Fruit fly (Drosophila melanogaster) whole organism, embryonic: ENCODE measurements around the gene CG6142.

ENCODE experiments used
- CG10543 ChIP-seq: fragments of 200-800 bp; sonication (Bioruptor generic); optimal IDR thresholded peaks from 3 replicates; lab custom pipeline; 2017; ENCODE audit warnings: missing biosample characterization, mild to moderate bottlenecking, missing genetic modification characterization, moderate library complexity
- CG11560 ChIP-seq: fragments of 200-800 bp; sonication (Bioruptor generic); IDR thresholded peaks from 3 replicates; pipeline ENCODE4 v1.3.6; 2022; ENCODE audit warnings: missing biosample characterization, missing genetic modification characterization
- CG11696 ChIP-seq: fragments of 200-800 bp; sonication (Bioruptor generic); IDR thresholded peaks from 2 replicates; pipeline ENCODE4 v1.3.6; 2022; ENCODE audit warnings: missing biosample characterization, missing genetic modification characterization
- CG12659 ChIP-seq: fragments of 200-800 bp; sonication (Bioruptor generic); optimal IDR thresholded peaks from 3 replicates; lab custom pipeline; 2017; ENCODE audit warnings: mild to moderate bottlenecking, missing biosample characterization, missing genetic modification reagents, missing genetic modification characterization
- CG12942 ChIP-seq: fragments of 200-800 bp; sonication (Bioruptor generic); optimal IDR thresholded peaks from 3 replicates; lab custom pipeline; 2016; ENCODE audit warnings: missing biosample characterization, missing genetic modification characterization
- CG13894 ChIP-seq: fragments of 200-800 bp; sonication (Bioruptor generic); optimal IDR thresholded peaks from 3 replicates; lab custom pipeline; 2018; ENCODE audit warnings: missing biosample characterization, mild to moderate bottlenecking, missing genetic modification characterization, moderate library complexity
- CG14014 ChIP-seq: fragments of 200-800 bp; sonication (Bioruptor generic); IDR thresholded peaks from 2 replicates; pipeline ENCODE4 v1.3.6; 2022; ENCODE audit warnings: missing biosample characterization, missing genetic modification characterization
- CG15269 ChIP-seq: fragments of 200-800 bp; sonication (Bioruptor generic); optimal IDR thresholded peaks from 2 replicates; lab custom pipeline; 2018; ENCODE audit warnings: missing biosample characterization, mild to moderate bottlenecking, missing genetic modification characterization, moderate library complexity
- CG16813 ChIP-seq: fragments of 200-800 bp; sonication (Bioruptor generic); IDR thresholded peaks from 3 replicates; pipeline ENCODE4 v1.3.6; 2022; ENCODE audit warnings: missing biosample characterization, missing genetic modification characterization; ENCODE audit not compliant: partially characterized antibody
- CG17568 ChIP-seq: fragments of 200-800 bp; sonication (Bioruptor generic); optimal IDR thresholded peaks from 2 replicates; lab custom pipeline; 2018; ENCODE audit warnings: missing biosample characterization, mild to moderate bottlenecking, missing genetic modification characterization, moderate library complexity
- CG17912 ChIP-seq: fragments of 200-800 bp; sonication (Bioruptor generic); optimal IDR thresholded peaks from 2 replicates; lab custom pipeline; 2018; ENCODE audit warnings: missing biosample characterization, mild to moderate bottlenecking, missing genetic modification characterization
- CG31224 ChIP-seq: fragments of 200-800 bp; sonication (Bioruptor generic); IDR thresholded peaks from 2 replicates; pipeline ENCODE4 v1.3.6; 2022; ENCODE audit warnings: missing biosample characterization, missing genetic modification characterization
- CG3838 ChIP-seq: fragments of 200-800 bp; sonication (Bioruptor generic); optimal IDR thresholded peaks from 3 replicates; lab custom pipeline; 2016; ENCODE audit warnings: missing biosample characterization, missing genetic modification characterization
- CG3995 ChIP-seq: fragments of 200-800 bp; sonication (Bioruptor generic); optimal IDR thresholded peaks from 3 replicates; lab custom pipeline; 2016; ENCODE audit warnings: missing biosample characterization, missing genetic modification characterization
- CG6813 ChIP-seq: fragments of 200-800 bp; sonication (Bioruptor generic); optimal IDR thresholded peaks from 2 replicates; lab custom pipeline; 2017; ENCODE audit warnings: missing biosample characterization, missing genetic modification characterization, mild to moderate bottlenecking, moderate library complexity, missing genetic modification reagents
- CG7745 ChIP-seq: fragments of 200-800 bp; sonication (Bioruptor generic); optimal IDR thresholded peaks from 2 replicates; lab custom pipeline; 2018; ENCODE audit warnings: missing biosample characterization, mild to moderate bottlenecking, missing genetic modification characterization, moderate library complexity
- CG9437 ChIP-seq: fragments of 200-800 bp; sonication (Bioruptor generic); optimal IDR thresholded peaks from 2 replicates; lab custom pipeline; 2018; ENCODE audit warnings: missing biosample characterization, mild to moderate bottlenecking, missing genetic modification characterization
- CG9876 ChIP-seq: fragments of 200-800 bp; sonication (Bioruptor generic); optimal IDR thresholded peaks from 2 replicates; lab custom pipeline; 2016; ENCODE audit warnings: missing biosample characterization, missing genetic modification characterization
- Chrac-16 ChIP-seq: fragments of 200-800 bp; sonication (Bioruptor generic); optimal IDR thresholded peaks from 3 replicates; lab custom pipeline; 2016; ENCODE audit warnings: missing biosample characterization, missing genetic modification characterization
- D ChIP-seq, 2 experiments: fragments of 200-800 bp in 1 of 2; fragments of >200 bp in 1 of 2; sonication (Bioruptor generic) in 1 of 2; optimal IDR thresholded peaks; 2 replicates in 1 of 2; 3 replicates in 1 of 2; lab custom pipeline; 2017; ENCODE audit warnings: mild to moderate bottlenecking in 1 of 2, missing biosample characterization in 1 of 2, missing genetic modification characterization in 1 of 2, missing genetic modification reagents in 1 of 2
- D19A ChIP-seq: fragments of 200-800 bp; optimal IDR thresholded peaks from 3 replicates; lab custom pipeline; 2019; ENCODE audit warnings: missing biosample characterization, mild to moderate bottlenecking, missing genetic modification characterization, moderate library complexity
- Dfd ChIP-seq, 2 experiments: fragments of >200 bp; optimal IDR thresholded peaks; 2 replicates each; lab custom pipeline; 2017; ENCODE audit warnings: missing biosample characterization in 2 of 2, missing genetic modification characterization in 2 of 2
- Doc2 ChIP-seq: fragments of 200-800 bp; sonication (Bioruptor generic); IDR thresholded peaks from 2 replicates; pipeline ENCODE4 v1.3.6; 2022; ENCODE audit warnings: missing biosample characterization, missing genetic modification characterization
- Ets97D ChIP-seq: fragments of 200-800 bp; sonication (Bioruptor generic); optimal IDR thresholded peaks from 3 replicates; lab custom pipeline; 2016; ENCODE audit warnings: missing biosample characterization, missing genetic modification characterization
- GATAe ChIP-seq: fragments of 200-800 bp; sonication (Bioruptor generic); conservative IDR thresholded peaks from 2 replicates; pipeline ENCODE4 v1.3.6; 2022; ENCODE audit warnings: missing biosample characterization, missing genetic modification characterization
- H15 ChIP-seq: fragments of 200-800 bp; sonication (Bioruptor generic); IDR thresholded peaks from 3 replicates; pipeline ENCODE4 v1.3.6; 2022; ENCODE audit warnings: missing biosample characterization, missing genetic modification characterization
- HLH3B ChIP-seq: fragments of 200-800 bp; sonication (Bioruptor generic); IDR thresholded peaks from 2 replicates; pipeline ENCODE4 v1.3.6; 2022; ENCODE audit warnings: missing biosample characterization, missing genetic modification characterization
- Hand ChIP-seq: fragments of 200-800 bp; sonication (Bioruptor generic); optimal IDR thresholded peaks from 2 replicates; lab custom pipeline; 2017; ENCODE audit warnings: mild to moderate bottlenecking, missing biosample characterization, missing genetic modification reagents, missing genetic modification characterization
- Hsf ChIP-seq: fragments of 200-800 bp; sonication (Bioruptor generic); optimal IDR thresholded peaks from 3 replicates; lab custom pipeline; 2016; ENCODE audit warnings: missing biosample characterization, missing genetic modification characterization
- Lhr ChIP-seq: fragments of 200-800 bp; sonication (Bioruptor generic); optimal IDR thresholded peaks from 3 replicates; lab custom pipeline; 2017; ENCODE audit warnings: mild to moderate bottlenecking, missing biosample characterization, missing genetic modification reagents, missing genetic modification characterization
- MESR4 ChIP-seq: fragments of 200-800 bp; sonication (Bioruptor generic); optimal IDR thresholded peaks from 2 replicates; lab custom pipeline; 2018; ENCODE audit warnings: missing biosample characterization, mild to moderate bottlenecking, missing genetic modification characterization, moderate library complexity
- Nf-YC ChIP-seq: fragments of 200-800 bp; optimal IDR thresholded peaks from 3 replicates; lab custom pipeline; 2019; ENCODE audit warnings: missing biosample characterization, mild to moderate bottlenecking, missing genetic modification characterization, moderate library complexity
- NfI ChIP-seq: fragments of 200-800 bp; sonication (Bioruptor generic); optimal IDR thresholded peaks from 3 replicates; lab custom pipeline; 2018; ENCODE audit warnings: missing biosample characterization, mild to moderate bottlenecking, missing genetic modification characterization, moderate library complexity
- Pdp1 ChIP-seq, 2 experiments: fragments of 200-800 bp; sonication (Bioruptor generic); optimal IDR thresholded peaks; 3 replicates each; lab custom pipeline; 2016; ENCODE audit warnings: missing biosample characterization in 2 of 2, missing genetic modification characterization in 2 of 2, mild to moderate bottlenecking in 1 of 2, moderate library complexity in 1 of 2
- ara ChIP-seq: fragments of 200-800 bp; sonication (Bioruptor generic); IDR thresholded peaks from 2 replicates; pipeline ENCODE4 v1.3.6; 2022; ENCODE audit warnings: missing biosample characterization, missing genetic modification characterization
- ci ChIP-seq: fragments of 200-800 bp; sonication (Bioruptor generic); IDR thresholded peaks from 3 replicates; pipeline ENCODE4 v1.3.6; 2022; ENCODE audit warnings: missing biosample characterization, missing genetic modification characterization
- hth ChIP-seq: fragments of >200 bp; optimal IDR thresholded peaks from 2 replicates; lab custom pipeline; 2017; ENCODE audit warnings: inconsistent platforms
- jigr1 ChIP-seq: fragments of 200-800 bp; sonication (Bioruptor generic); IDR thresholded peaks from 3 replicates; pipeline ENCODE4 v1.3.6; 2022; ENCODE audit warnings: missing biosample characterization, missing genetic modification characterization
- ken ChIP-seq: fragments of 200-800 bp; sonication (Bioruptor generic); IDR thresholded peaks from 3 replicates; pipeline ENCODE4 v1.3.6; 2022; ENCODE audit warnings: missing biosample characterization, missing genetic modification characterization
- nerfin-1 ChIP-seq: fragments of 200-800 bp; sonication (Bioruptor generic); optimal IDR thresholded peaks from 3 replicates; lab custom pipeline; 2019; ENCODE audit warnings: missing biosample characterization, mild to moderate bottlenecking, missing genetic modification characterization, moderate library complexity
- odd ChIP-seq: fragments of 200-800 bp; sonication (Bioruptor generic); optimal IDR thresholded peaks from 2 replicates; lab custom pipeline; 2017; ENCODE audit warnings: missing biosample characterization, mild to moderate bottlenecking, missing genetic modification characterization
- peb ChIP-seq: fragments of 200-800 bp; sonication (Bioruptor generic); IDR thresholded peaks from 2 replicates; pipeline ENCODE4 v1.3.6; 2022; ENCODE audit warnings: missing biosample characterization, missing genetic modification characterization
- pum ChIP-seq: fragments of 200-800 bp; sonication (Bioruptor generic); optimal IDR thresholded peaks from 2 replicates; lab custom pipeline; 2016; ENCODE audit warnings: missing biosample characterization, missing genetic modification characterization
- scrt ChIP-seq: fragments of 200-800 bp; sonication (Bioruptor generic); optimal IDR thresholded peaks from 2 replicates; lab custom pipeline; 2018; ENCODE audit warnings: missing biosample characterization, mild to moderate bottlenecking, missing genetic modification characterization, moderate library complexity
- sens ChIP-seq: fragments of 200-800 bp; sonication (Bioruptor generic); peaks from one replicate; lab custom pipeline; 2016; ENCODE audit warnings: missing biosample characterization, missing genetic modification characterization
- seq ChIP-seq: fragments of 200-800 bp; sonication (Bioruptor generic); IDR thresholded peaks from 2 replicates; pipeline ENCODE4 v1.3.6; 2022; ENCODE audit warnings: missing biosample characterization, missing genetic modification characterization
- slou ChIP-seq: fragments of 200-800 bp; sonication (Bioruptor generic); optimal IDR thresholded peaks from 3 replicates; lab custom pipeline; 2016; ENCODE audit warnings: missing biosample characterization, missing genetic modification characterization
- wor ChIP-seq: fragments of 200-800 bp; sonication (Bioruptor generic); IDR thresholded peaks from 2 replicates; pipeline ENCODE4 v1.3.6; 2022; ENCODE audit warnings: missing biosample characterization, missing genetic modification characterization
- zen ChIP-seq: fragments of 200-800 bp; sonication (Bioruptor generic); optimal IDR thresholded peaks from 3 replicates; lab custom pipeline; 2018; ENCODE audit warnings: missing biosample characterization, mild to moderate bottlenecking, missing genetic modification characterization, moderate library complexity
- zf30C ChIP-seq: fragments of 200-800 bp; sonication (Bioruptor generic); optimal IDR thresholded peaks from 3 replicates; lab custom pipeline; 2018; ENCODE audit warnings: missing biosample characterization, mild to moderate bottlenecking, missing genetic modification characterization

CG6142 gene

DNA sequence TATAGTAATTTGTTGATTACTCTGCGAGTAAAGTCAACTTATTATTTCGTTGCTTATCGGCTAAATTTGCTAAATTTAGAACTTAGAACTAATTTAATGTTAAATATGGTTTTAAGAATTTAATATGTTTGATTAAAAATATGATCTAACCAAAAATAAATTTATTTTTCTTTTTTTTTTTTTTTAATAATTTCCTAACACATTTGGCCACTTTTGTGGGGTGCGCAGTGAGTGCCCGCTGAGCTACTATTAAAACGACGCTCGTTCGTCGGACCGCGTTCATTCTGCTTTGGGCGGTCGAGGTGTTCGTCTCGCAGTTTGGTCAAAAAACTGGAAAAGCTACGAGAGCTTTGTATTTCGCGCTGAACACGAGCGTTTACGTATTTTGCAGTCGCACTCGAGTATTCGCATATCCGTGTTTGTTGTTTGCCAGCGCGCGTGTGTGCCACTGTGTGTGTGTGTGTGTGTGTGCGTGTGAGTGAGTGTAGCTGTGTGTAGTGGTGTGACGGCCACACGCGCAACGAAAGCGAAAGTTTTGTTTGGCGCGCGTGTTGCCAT is 26.3 kb upstream of the CG6142 start, which contains the start of gene Cipc (continued):
- TF ChIP-seq CG17912 (GFP tag; lab: Kevin White, UChicago) (no peak), CG16813 (GFP tag; lab: Robert Waterston, UW) (no peak), zf30C (GFP tag; lab: Kevin White, UChicago) (no peak), Pdp1 (GFP tag; optimal IDR thresholded peaks at IDR 0.05; lab: Kevin White, UChicago) (peak in 1 of 2 experiments; percentile 35), Chrac-16 (peak; percentile 32), CG12659 (GFP tag; lab: Kevin White, UChicago) (peak; percentile 80), seq (GFP tag; lab: Robert Waterston, UW) (no peak), D (optimal IDR thresholded peaks at IDR 0.05; lab: Kevin White, UChicago) (no peak), D (GFP tag; optimal IDR thresholded peaks at IDR 0.05; lab: Kevin White, UChicago) (peak; percentile 17), CG12942 (GFP tag; lab: Kevin White, UChicago) (no peak), HLH3B (peak; percentile 66), GATAe (GFP tag; lab: Robert Waterston, UW) (peak; percentile 54; the same call in 1 of the 2 replicates), sens (GFP tag; lab: Kevin White, UChicago) (peak; percentile 51), D19A (tag; lab: Kevin White, UChicago) (peak; percentile 83), CG13894 (tag; lab: Kevin White, UChicago) (peak; percentile 90), MESR4 (no peak), ken (GFP tag; lab: Robert Waterston, UW) (0 out of 3 replicates have a peak, but pooled peaks have one; percentile 33), CG15269 (tag; lab: Kevin White, UChicago) (peak; percentile 85), nerfin-1 (peak; percentile 56), CG17568 (GFP tag; lab: Kevin White, UChicago) (peak; percentile 29), CG6813 (peak; percentile 72), H15 (GFP tag; lab: Robert Waterston, UW) (0 out of 3 replicates have a peak, but pooled peaks have one; percentile 62), zen (tag; lab: Kevin White, UChicago) (no peak), hth (no peak), slou (GFP tag; lab: Kevin White, UChicago) (peak; percentile 50), CG10543 (peak; percentile 94), Ets97D (GFP tag; lab: Kevin White, UChicago) (peak; percentile 20), CG9876 (GFP tag; lab: Kevin White, UChicago) (no peak), ci (GFP tag; lab: Robert Waterston, UW) (peak; percentile 77; the same call in 2 of the 3 replicates), peb (no peak), wor (no peak), Hand (GFP tag; lab: Kevin White, UChicago) (peak; percentile 89), CG3838 (GFP tag; lab: Kevin White, UChicago) (no peak), CG11560 (tag; lab: Robert Waterston, UW) (0 out of 3 replicates have a peak, but pooled peaks have one; percentile 25), Lhr (GFP tag; lab: Kevin White, UChicago) (no peak), Doc2 (GFP tag; lab: Robert Waterston, UW) (no peak), Nf-YC (peak; percentile 79), Hsf (GFP tag; lab: Kevin White, UChicago) (no peak), CG14014 (GFP tag; lab: Robert Waterston, UW) (peak; percentile 75; the same call in 1 of the 2 replicates), odd (GFP tag; lab: Kevin White, UChicago) (peak; percentile 82), CG9437 (peak; percentile 78), jigr1 (GFP tag; lab: Robert Waterston, UW) (no peak), CG11696 (GFP tag; lab: Robert Waterston, UW) (peak; percentile 20; the same call in 1 of the 2 replicates), CG7745 (tag; lab: Kevin White, UChicago) (no peak), pum (no peak), CG31224 (peak; percentile 61), Dfd (GFP tag; optimal IDR thresholded peaks at IDR 0.05; lab: Kevin White, UChicago) (no peak), CG3995 (GFP tag; lab: Kevin White, UChicago) (peak; percentile 11), ara (no peak; the same call in 1 of the 2 replicates), scrt (GFP tag; lab: Kevin White, UChicago) (peak; percentile 79), NfI (GFP tag; lab: Kevin White, UChicago) (peak; percentile 82)
